Worm (Caenorhabditis elegans): ENCODE measurements around the gene Y79H2A.3.

Y79H2A.3 gene

DNA sequence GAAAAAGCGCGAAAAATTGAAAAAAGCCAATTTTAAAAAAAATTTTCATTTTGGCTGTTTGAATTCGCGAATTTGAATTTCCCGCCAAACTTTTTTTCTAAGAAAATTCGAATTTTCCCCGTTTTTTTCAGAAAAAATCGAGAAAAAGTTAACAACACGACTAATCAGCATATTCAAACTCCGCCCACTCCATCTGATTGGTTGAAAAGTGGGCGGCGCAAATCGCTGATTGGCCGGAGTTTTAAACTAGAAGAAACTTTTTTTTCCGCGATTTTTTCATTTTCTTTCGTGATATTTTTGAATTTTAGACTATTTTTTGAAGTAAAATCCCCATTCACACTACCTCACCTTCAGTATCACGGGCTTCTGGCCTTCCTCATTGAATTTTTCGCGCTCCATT lies 7.4 kb upstream of the Y79H2A.3 start:
- TF ChIP-seq nhr-43 (tag; optimal IDR thresholded peaks at IDR 0.05; ENCODE audit: poor library complexity, severe bottlenecking), result no peak
- peak; percentile 92 for TF ChIP-seq nfya-1 (tag; optimal IDR thresholded peaks at IDR 0.05; ENCODE audit: insufficient read depth)
- no peak for TF ChIP-seq snpc-4 (tag; optimal IDR thresholded peaks at IDR 0.05)
- no peak for TF ChIP-seq ceh-9 (tag; optimal IDR thresholded peaks at IDR 0.05)
- TF ChIP-seq nhr-12 (tag; optimal IDR thresholded peaks at IDR 0.05), result no peak
- TF ChIP-seq lin-15B (tag; optimal IDR thresholded peaks at IDR 0.05), result no peak
- TF ChIP-seq ama-1 (optimal IDR thresholded peaks at IDR 0.05), result no peak

DNA sequence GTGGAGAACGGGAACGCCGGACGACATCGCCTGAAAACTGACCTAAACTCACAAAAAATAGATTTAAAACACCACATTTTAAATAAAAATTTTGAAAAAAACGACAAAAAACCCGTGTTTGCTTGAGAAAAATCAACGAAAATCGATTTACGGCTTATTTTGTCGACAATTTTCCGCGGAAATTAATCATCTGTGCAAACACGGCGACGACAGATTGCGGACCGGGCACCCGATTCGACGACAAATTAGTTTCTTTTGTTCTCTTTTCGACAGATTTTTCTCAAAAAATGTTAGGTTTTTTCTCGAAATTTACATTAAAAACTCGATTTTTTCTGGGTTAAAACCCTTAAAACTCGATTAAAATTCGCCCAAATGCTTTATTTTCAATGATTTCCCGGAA lies 6.3 kb upstream of the Y79H2A.3 start, which contains the start of gene arx-3:
arx-3 (minus strand) TSS at position 30 of the 400 bp plus-strand sequence.
- TF ChIP-seq pqm-1 (tag; optimal IDR thresholded peaks at IDR 0.05) (peak; percentile 26), egl-5 (tag; optimal IDR thresholded peaks at IDR 0.05) (peak; percentile 31), pha-4 (tag; optimal IDR thresholded peaks at IDR 0.05) (peak; percentile 50), ceh-28 (tag; optimal IDR thresholded peaks at IDR 0.05) (peak; percentile 41), nfya-1 (tag; optimal IDR thresholded peaks at IDR 0.05; ENCODE audit: insufficient read depth) (peak; percentile 72), snpc-4 (tag; optimal IDR thresholded peaks at IDR 0.05) (no peak), R02D3.7 (tag; optimal IDR thresholded peaks at IDR 0.05) (no peak), hmg-11 (tag; optimal IDR thresholded peaks at IDR 0.05) (no peak), lin-15B (tag; optimal IDR thresholded peaks at IDR 0.05) (peak; percentile 37), fkh-10 (GFP tag; optimal IDR thresholded peaks at IDR 0.05) (no peak), nhr-77 (tag; optimal IDR thresholded peaks at IDR 0.05) (no peak), nhr-43 (tag; optimal IDR thresholded peaks at IDR 0.05; ENCODE audit: poor library complexity, severe bottlenecking) (no peak), nhr-23 (tag; optimal IDR thresholded peaks at IDR 0.05) (peak; percentile 10)

DNA sequence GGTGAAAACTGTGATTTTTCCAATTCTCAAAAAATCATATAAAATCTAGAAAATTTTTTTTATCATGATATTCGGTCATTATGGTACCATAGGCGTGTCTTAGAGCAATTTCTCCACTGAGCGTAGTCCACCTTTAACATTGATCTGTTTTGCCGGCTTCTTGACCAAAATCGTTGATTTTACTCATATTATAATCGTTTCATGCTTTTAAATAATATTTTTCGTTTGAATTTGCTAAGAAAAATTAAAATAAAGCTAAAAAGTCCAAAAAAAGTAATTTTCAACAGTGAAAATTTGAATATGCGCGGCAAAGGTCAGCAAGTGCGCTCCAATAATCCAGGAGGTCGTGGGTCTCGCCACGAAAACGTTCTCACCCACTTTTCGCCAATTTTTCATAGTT lies 11.1 kb downstream of the Y79H2A.3 start, which contains the start of gene Y79H2A.4:
Y79H2A.4 (plus strand) TSS at position 301 of the 400 bp plus-strand sequence.
- TF ChIP-seq nhr-43 (tag; optimal IDR thresholded peaks at IDR 0.05; ENCODE audit: poor library complexity, severe bottlenecking) (no peak), aly-2 (tag; optimal IDR thresholded peaks at IDR 0.05) (no peak), mml-1 (tag; optimal IDR thresholded peaks at IDR 0.05) (no peak), ceh-9 (tag; optimal IDR thresholded peaks at IDR 0.05) (no peak), ceh-28 (tag; optimal IDR thresholded peaks at IDR 0.05) (no peak), nhr-76 (tag; optimal IDR thresholded peaks at IDR 0.05) (no peak), fkh-10 (GFP tag; optimal IDR thresholded peaks at IDR 0.05) (no peak), elt-2 (tag; optimal IDR thresholded peaks at IDR 0.05) (no peak), ama-1 (optimal IDR thresholded peaks at IDR 0.05) (no peak), fos-1 (tag; optimal IDR thresholded peaks at IDR 0.05) (no peak), nhr-28 (tag; optimal IDR thresholded peaks at IDR 0.05) (no peak), ztf-11 (tag; optimal IDR thresholded peaks at IDR 0.05) (no peak), egl-5 (tag; optimal IDR thresholded peaks at IDR 0.05) (no peak), nfya-1 (tag; optimal IDR thresholded peaks at IDR 0.05; ENCODE audit: insufficient read depth) (no peak), nhr-77 (tag; optimal IDR thresholded peaks at IDR 0.05) (no peak), tbx-2 (tag; optimal IDR thresholded peaks at IDR 0.05) (no peak), snpc-4 (tag; optimal IDR thresholded peaks at IDR 0.05) (no peak), nhr-23 (tag; optimal IDR thresholded peaks at IDR 0.05) (no peak), elt-1 (tag; optimal IDR thresholded peaks at IDR 0.05) (no peak)

DNA sequence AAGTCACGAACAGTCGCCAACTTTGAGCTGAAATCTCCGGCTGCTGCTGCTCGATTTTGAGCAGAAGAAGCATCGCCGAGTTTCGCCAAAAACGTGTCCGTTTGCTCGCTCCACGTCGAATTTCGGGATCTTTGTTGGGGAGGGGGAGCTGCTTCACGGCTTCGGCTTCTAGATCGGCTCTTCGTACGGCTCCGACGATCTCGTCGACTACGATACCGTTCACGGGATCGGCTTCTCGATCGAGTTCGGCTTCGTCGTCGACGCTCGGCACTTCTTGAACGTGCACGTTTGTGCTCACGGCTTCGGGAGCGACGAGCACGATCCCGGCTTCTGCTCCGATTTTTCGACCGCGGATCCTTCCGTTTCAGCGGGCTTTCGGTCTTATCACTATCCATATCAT lies 14.9 kb downstream of the Y79H2A.3 start:
- TF ChIP-seq nhr-76 (tag; optimal IDR thresholded peaks at IDR 0.05), result no peak
- no peak for TF ChIP-seq ztf-11 (tag; optimal IDR thresholded peaks at IDR 0.05)
- TF ChIP-seq zag-1 (tag; optimal IDR thresholded peaks at IDR 0.05), result no peak
- no peak for TF ChIP-seq nhr-237 (tag; optimal IDR thresholded peaks at IDR 0.05)
- TF ChIP-seq ceh-28 (tag; optimal IDR thresholded peaks at IDR 0.05), result no peak
- TF ChIP-seq lin-15B (tag; optimal IDR thresholded peaks at IDR 0.05), result no peak
- TF ChIP-seq elt-1 (tag; optimal IDR thresholded peaks at IDR 0.05), result no peak
- TF ChIP-seq egl-27 (tag; optimal IDR thresholded peaks at IDR 0.05), result no peak
- TF ChIP-seq nhr-23 (tag; optimal IDR thresholded peaks at IDR 0.05), result no peak
- TF ChIP-seq fkh-10 (GFP tag; optimal IDR thresholded peaks at IDR 0.05), result no peak
- no peak for TF ChIP-seq ceh-16 (tag; optimal IDR thresholded peaks at IDR 0.05)
- TF ChIP-seq mdl-1 (tag; optimal IDR thresholded peaks at IDR 0.05), result no peak
- TF ChIP-seq sea-2 (GFP tag; optimal IDR thresholded peaks at IDR 0.05), result no peak
- TF ChIP-seq nhr-43 (tag; optimal IDR thresholded peaks at IDR 0.05; ENCODE audit: poor library complexity, severe bottlenecking), result no peak
- TF ChIP-seq aly-2 (tag; optimal IDR thresholded peaks at IDR 0.05), result no peak
- TF ChIP-seq skn-1 (tag; optimal IDR thresholded peaks at IDR 0.05), result no peak
- TF ChIP-seq nhr-77 (tag; optimal IDR thresholded peaks at IDR 0.05), result no peak
- no peak for TF ChIP-seq lsy-12 (tag; optimal IDR thresholded peaks at IDR 0.05)
- no peak for TF ChIP-seq snpc-4 (tag; optimal IDR thresholded peaks at IDR 0.05)
- no peak for TF ChIP-seq daf-12 (tag; optimal IDR thresholded peaks at IDR 0.05)

All from whole organism, L3 larva.